In the genomic region with DNA sequence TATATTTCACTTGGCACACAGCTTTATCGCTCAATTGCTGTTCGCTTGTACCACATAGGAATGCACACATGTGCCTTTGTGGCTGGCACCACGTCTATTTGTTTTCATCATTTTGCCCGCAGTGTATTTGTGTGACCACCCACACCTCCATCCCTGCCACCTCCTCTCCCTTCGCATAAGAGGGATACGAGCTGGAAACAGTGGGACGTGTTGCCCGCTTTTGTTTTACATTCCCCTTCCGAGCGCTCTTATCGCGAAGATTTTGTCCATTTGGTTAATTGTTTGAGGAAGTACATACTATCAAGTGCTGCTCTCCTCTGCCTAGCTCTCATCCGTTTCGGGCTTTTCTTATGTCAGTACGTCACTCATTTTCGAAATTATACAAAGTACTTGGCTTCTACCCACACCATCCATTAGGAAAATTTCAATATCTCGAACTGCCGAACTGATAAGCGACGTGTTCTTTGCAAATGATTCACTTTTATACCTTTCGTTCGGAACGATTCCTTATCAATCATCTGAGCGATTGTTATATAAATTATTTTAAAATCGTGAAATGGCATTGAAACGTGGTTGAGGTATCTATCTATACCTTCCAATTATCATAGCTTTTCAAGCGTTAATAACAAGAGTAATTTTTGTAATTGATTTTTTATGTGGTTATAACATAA, we compare ENCODE assay signal across 2 fruit fly cellular contexts.
TF ChIP-seq lines count a peak whose summit lies in the region.

No protein-coding gene starts in this region.

TF ChIP-seq in whole organism, adult, 20 proteins besides CTCF, POLR2A, EP300 and RAD21 (continued from another document):
- TF ChIP-seq toe (GFP tag; optimal IDR thresholded peaks at IDR 0.05; lab: Kevin White, UChicago) (no peak), CG5204 (GFP tag; optimal IDR thresholded peaks at IDR 0.05; lab: Kevin White, UChicago) (no peak), CG1620 (GFP tag; optimal IDR thresholded peaks at IDR 0.05; lab: Kevin White, UChicago) (no peak)

TF ChIP-seq in whole organism, embryonic, 481 proteins besides CTCF, POLR2A, EP300 and RAD21 (continued from another document):
- TF ChIP-seq CG7963 (GFP tag; IDR thresholded peaks at IDR 0.05; lab: Robert Waterston, UW; ENCODE audit: partially characterized antibody) = no peak
- no peak for TF ChIP-seq CG13123 (GFP tag; optimal IDR thresholded peaks at IDR 0.05; lab: Kevin White, UChicago)
- TF ChIP-seq Drgx (GFP tag; IDR thresholded peaks at IDR 0.05; lab: Robert Waterston, UW) = 0 out of 2 replicates have a peak, but pooled peaks have one; percentile 23
- TF ChIP-seq Pdp1 (GFP tag; optimal IDR thresholded peaks at IDR 0.05; lab: Kevin White, UChicago) = peak in 1 of 2 experiments; percentile 84
- peak; percentile 30 for TF ChIP-seq CG15479 (GFP tag; optimal IDR thresholded peaks at IDR 0.05; lab: Kevin White, UChicago)
- TF ChIP-seq ind (GFP tag; optimal IDR thresholded peaks at IDR 0.05; lab: Kevin White, UChicago) = no peak
- TF ChIP-seq chm (GFP tag; IDR thresholded peaks at IDR 0.05; lab: Robert Waterston, UW) = no peak
- no peak for TF ChIP-seq CG9817 (tag; optimal IDR thresholded peaks at IDR 0.05; lab: Kevin White, UChicago)
- TF ChIP-seq CG2199 (GFP tag; IDR thresholded peaks at IDR 0.05; lab: Robert Waterston, UW) = peak; percentile 32; the same call in 1 of the 3 replicates
- 0 out of 2 replicates have a peak, but pooled peaks have one; percentile 10 for TF ChIP-seq CG9932 (GFP tag; IDR thresholded peaks at IDR 0.05; lab: Robert Waterston, UW)
- TF ChIP-seq sd (tag; optimal IDR thresholded peaks at IDR 0.05; lab: Kevin White, UChicago) = peak; percentile 34
- peak; percentile 71 for TF ChIP-seq grn (GFP tag; optimal IDR thresholded peaks at IDR 0.05; lab: Kevin White, UChicago)
- TF ChIP-seq ara (GFP tag; IDR thresholded peaks at IDR 0.05; lab: Robert Waterston, UW) = peak; percentile 18; the same call in 1 of the 2 replicates
- TF ChIP-seq chn (GFP tag; optimal IDR thresholded peaks at IDR 0.05; lab: Kevin White, UChicago) = no peak
- TF ChIP-seq prd (optimal IDR thresholded peaks at IDR 0.05; lab: Kevin White, UChicago) = no peak
- TF ChIP-seq prd (GFP tag; IDR thresholded peaks at IDR 0.05; lab: Robert Waterston, UW) = no peak
- TF ChIP-seq ac (GFP tag; optimal IDR thresholded peaks at IDR 0.05; lab: Kevin White, UChicago) = no peak
- TF ChIP-seq Mrtf (GFP tag; IDR thresholded peaks at IDR 0.05; lab: Robert Waterston, UW) = 0 out of 3 replicates have a peak, but pooled peaks have one; percentile 26
- TF ChIP-seq Scr (GFP tag; IDR thresholded peaks at IDR 0.05; lab: Robert Waterston, UW; ENCODE audit: partially characterized antibody) = no peak
- TF ChIP-seq lab (GFP tag; optimal IDR thresholded peaks at IDR 0.05; lab: Kevin White, UChicago) = peak; percentile 29
- peak; percentile 52 for TF ChIP-seq sens (GFP tag; lab: Kevin White, UChicago)
- TF ChIP-seq CG34376 (GFP tag; optimal IDR thresholded peaks at IDR 0.05; lab: Kevin White, UChicago) = peak; percentile 38
- peak; percentile 10 for TF ChIP-seq lbe (GFP tag; optimal IDR thresholded peaks at IDR 0.05; lab: Kevin White, UChicago)
- peak; percentile 13 for TF ChIP-seq sug (tag; optimal IDR thresholded peaks at IDR 0.05; lab: Kevin White, UChicago)
- no peak for TF ChIP-seq CG12155 (GFP tag; optimal IDR thresholded peaks at IDR 0.05; lab: Kevin White, UChicago)
- TF ChIP-seq sr (GFP tag; IDR thresholded peaks at IDR 0.05; lab: Robert Waterston, UW) = peak; percentile 60; the same call in 2 of the 3 replicates
TF ChIP-seq in whole organism, embryonic: peak in this region for 26.
